Worm (Caenorhabditis elegans) whole organism, mixed stage, embryonic: ENCODE measurements around the gene nspd-4.

ENCODE experiments used
- ces-1 ChIP-seq: fragments of 150-350 bp; optimal IDR thresholded peaks from 2 replicates; lab custom pipeline; 2014; ENCODE audit warnings: missing biosample characterization, missing genetic modification reagents, missing genetic modification characterization
- drap-1 ChIP-seq: fragments of 200-800 bp; sonication (Bioruptor generic); optimal IDR thresholded peaks from 3 replicates; lab custom pipeline; 2018; ENCODE audit warnings: mild to moderate bottlenecking, missing genetic modification characterization, missing compliant biosample characterization
- lin-13 ChIP-seq: fragments of 150-350 bp; optimal IDR thresholded peaks from 2 replicates; lab custom pipeline; 2014; ENCODE audit warnings: missing biosample characterization, missing genetic modification characterization
- mep-1 ChIP-seq: fragments of 150-350 bp; optimal IDR thresholded peaks from 2 replicates; lab custom pipeline; 2017; ENCODE audit warnings: missing biosample characterization, missing genetic modification reagents, missing genetic modification characterization, inconsistent platforms
- nhr-237 ChIP-seq: fragments of 150-350 bp; optimal IDR thresholded peaks from 2 replicates; lab custom pipeline; 2014; ENCODE audit warnings: missing biosample characterization, missing genetic modification characterization
- nhr-28 ChIP-seq: fragments of 150-350 bp; optimal IDR thresholded peaks from 2 replicates; lab custom pipeline; 2014; ENCODE audit warnings: missing biosample characterization, missing genetic modification characterization
- nhr-76 ChIP-seq: sonication (generic microtip); optimal IDR thresholded peaks from 2 replicates; lab custom pipeline; 2017; ENCODE audit warnings: missing biosample characterization, missing genetic modification characterization
- snpc-4 ChIP-seq: fragments of 150-350 bp; optimal IDR thresholded peaks from 2 replicates; lab custom pipeline; 2014; ENCODE audit warnings: missing biosample characterization, missing genetic modification characterization
- sptf-1 ChIP-seq: sonication (generic microtip); optimal IDR thresholded peaks from 2 replicates; lab custom pipeline; 2017; ENCODE audit warnings: mild to moderate bottlenecking, missing genetic modification characterization, moderate library complexity, missing compliant biosample characterization
- ztf-11 ChIP-seq: fragments of 150-350 bp; optimal IDR thresholded peaks from 2 replicates; lab custom pipeline; 2014; ENCODE audit warnings: missing biosample characterization, missing genetic modification characterization

DNA sequence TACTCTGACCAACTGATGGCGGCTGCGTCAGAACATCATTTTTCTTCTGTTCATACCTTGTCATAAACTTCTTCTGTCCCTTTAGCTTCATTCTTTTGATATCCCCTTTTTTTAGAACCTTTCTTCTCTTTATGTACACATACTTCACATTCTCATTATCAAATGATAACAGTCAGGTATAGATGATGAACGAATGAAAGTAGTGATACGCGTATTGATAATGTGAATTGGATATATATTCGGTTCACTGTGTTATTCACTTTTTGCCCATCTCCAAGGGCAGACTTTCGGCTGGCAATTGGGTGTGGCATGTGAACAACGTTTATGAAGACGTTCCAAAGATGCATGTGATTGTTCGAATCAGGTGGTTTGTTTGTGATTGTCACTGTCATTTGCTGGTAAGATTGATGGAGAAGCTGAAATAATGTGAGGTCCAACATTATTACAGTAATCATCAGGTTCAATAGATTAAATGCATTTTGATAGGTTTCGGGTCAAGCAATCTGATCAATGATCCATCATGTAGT, 32.0 kb downstream of the nspd-4 start, which contains the start of gene F11G11.15:
- TF ChIP-seq ztf-11 (tag; lab: Kevin White, UChicago) (no peak), mep-1 (no peak), drap-1 (no peak), snpc-4 (no peak), sptf-1 (tag; lab: Kevin White, UChicago) (no peak), nhr-76 (tag; lab: Kevin White, UChicago) (no peak), ces-1 (GFP tag; lab: Kevin White, UChicago) (no peak), lin-13 (tag; lab: Kevin White, UChicago) (no peak), nhr-28 (tag; lab: Kevin White, UChicago) (no peak), nhr-237 (tag; lab: Kevin White, UChicago) (no peak)
